Worm (Caenorhabditis elegans): Measurements from ENCODE around the gene T21E8.7.

DNA sequence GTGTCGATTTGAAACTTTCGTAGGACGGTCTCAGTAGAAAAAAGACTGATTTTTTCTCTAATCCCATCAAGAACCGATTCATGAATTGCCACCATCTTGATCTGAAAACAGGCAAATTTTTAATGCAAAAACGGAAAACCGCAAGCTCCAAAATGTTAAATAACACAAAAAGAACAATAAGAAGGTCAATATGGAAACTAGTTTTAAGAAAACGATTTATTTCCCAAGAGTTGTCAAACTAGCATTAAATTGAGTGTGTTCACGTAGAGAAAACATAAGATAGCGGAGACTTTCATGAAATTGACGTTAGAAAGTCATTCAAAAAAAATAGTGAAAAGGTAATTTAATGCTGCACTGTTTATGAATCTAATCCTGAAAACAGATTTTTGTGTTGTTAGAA, 30.7 kb downstream of the T21E8.7 start, which contains the start of gene F47B10.9:
- no peak for TF ChIP-seq ama-1 (optimal IDR thresholded peaks at IDR 0.05)
- no peak for TF ChIP-seq ceh-13 (GFP tag; optimal IDR thresholded peaks at IDR 0.05)
- TF ChIP-seq B0310.2 (tag; optimal IDR thresholded peaks at IDR 0.05) = no peak

All from whole organism, early embryonic.